Fruit fly (Drosophila melanogaster) whole organism, embryonic: ENCODE results near the gene CG3104.

Source experiments
- Antp ChIP-seq: fragments of 200-800 bp; sonication (Bioruptor generic); optimal IDR thresholded peaks from 3 replicates; lab custom pipeline; 2016; ENCODE audit warnings: missing biosample characterization, missing genetic modification characterization
- CG10267 ChIP-seq: fragments of 200-800 bp; sonication (Bioruptor generic); optimal IDR thresholded peaks from 2 replicates; lab custom pipeline; 2018; ENCODE audit warnings: missing biosample characterization, mild to moderate bottlenecking, missing genetic modification characterization, moderate library complexity
- CG12744 ChIP-seq: fragments of 200-800 bp; sonication (Bioruptor generic); optimal IDR thresholded peaks from 2 replicates; lab custom pipeline; 2016; ENCODE audit warnings: missing biosample characterization, missing genetic modification characterization
- CG14014 ChIP-seq: fragments of 200-800 bp; sonication (Bioruptor generic); IDR thresholded peaks from 2 replicates; pipeline ENCODE4 v1.3.6; 2022; ENCODE audit warnings: missing biosample characterization, missing genetic modification characterization
- CG15269 ChIP-seq: fragments of 200-800 bp; sonication (Bioruptor generic); optimal IDR thresholded peaks from 2 replicates; lab custom pipeline; 2018; ENCODE audit warnings: missing biosample characterization, mild to moderate bottlenecking, missing genetic modification characterization, moderate library complexity
- CG15696 ChIP-seq: fragments of 200-800 bp; sonication (Bioruptor generic); optimal IDR thresholded peaks from 2 replicates; lab custom pipeline; 2019; ENCODE audit warnings: missing biosample characterization, mild to moderate bottlenecking, missing genetic modification characterization, moderate library complexity
- CG17328 ChIP-seq: fragments of 200-800 bp; sonication (Bioruptor generic); IDR thresholded peaks from 2 replicates; pipeline ENCODE4 v1.3.6; 2022; ENCODE audit warnings: missing biosample characterization, missing genetic modification characterization
- CG18011 ChIP-seq: fragments of 200-800 bp; sonication (Bioruptor generic); optimal IDR thresholded peaks from 2 replicates; lab custom pipeline; 2017; ENCODE audit warnings: missing biosample characterization, missing genetic modification characterization, mild to moderate bottlenecking, moderate library complexity, missing genotype
- CG3163 ChIP-seq: fragments of 200-800 bp; sonication (Bioruptor generic); optimal IDR thresholded peaks from 3 replicates; lab custom pipeline; 2016; ENCODE audit warnings: missing biosample characterization, missing genetic modification characterization
- CG33557 ChIP-seq: fragments of 200-800 bp; sonication (Bioruptor generic); optimal IDR thresholded peaks from 2 replicates; lab custom pipeline; 2019; ENCODE audit warnings: missing biosample characterization, mild to moderate bottlenecking, missing genetic modification characterization, moderate library complexity
- CG43689 ChIP-seq: fragments of 200-800 bp; sonication (Bioruptor generic); IDR thresholded peaks from 2 replicates; pipeline ENCODE4 v1.3.6; 2022; ENCODE audit warnings: missing biosample characterization, missing genetic modification characterization
- CG4820 ChIP-seq: fragments of 200-800 bp; sonication (Bioruptor generic); optimal IDR thresholded peaks from 3 replicates; lab custom pipeline; 2016; ENCODE audit warnings: missing biosample characterization, missing genetic modification characterization
- CG6272 ChIP-seq: fragments of 200-800 bp; sonication (Bioruptor generic); IDR thresholded peaks from 2 replicates; pipeline ENCODE4 v1.3.6; 2022; ENCODE audit warnings: missing biosample characterization, missing genetic modification characterization
- CG6854 ChIP-seq: fragments of 200-800 bp; sonication (Bioruptor generic); optimal IDR thresholded peaks from 3 replicates; lab custom pipeline; 2017; ENCODE audit warnings: missing biosample characterization, mild to moderate bottlenecking, missing genetic modification characterization
- CG8478 ChIP-seq: fragments of >200 bp; optimal IDR thresholded peaks from 2 replicates; lab custom pipeline; 2018
- Dbx ChIP-seq: fragments of 200-800 bp; sonication (Bioruptor generic); IDR thresholded peaks from 3 replicates; pipeline ENCODE4 v1.3.6; 2022; ENCODE audit warnings: missing biosample characterization, missing genetic modification characterization
- Dip3 ChIP-seq: fragments of 200-800 bp; sonication (Bioruptor generic); optimal IDR thresholded peaks from 3 replicates; lab custom pipeline; 2016; ENCODE audit warnings: missing biosample characterization, missing genetic modification characterization
- Drgx ChIP-seq: fragments of 200-800 bp; sonication (Bioruptor generic); IDR thresholded peaks from 2 replicates; pipeline ENCODE4 v1.3.6; 2022; ENCODE audit warnings: missing biosample characterization, missing genetic modification characterization
- Gug ChIP-seq: fragments of 200-800 bp; sonication (Bioruptor generic); IDR thresholded peaks from 4 replicates; pipeline ENCODE4 v1.3.6; 2022; ENCODE audit warnings: missing biosample characterization, missing genetic modification characterization
- Hmx ChIP-seq: fragments of 200-800 bp; sonication (Bioruptor generic); optimal IDR thresholded peaks from 2 replicates; lab custom pipeline; 2016; ENCODE audit warnings: missing biosample characterization, missing genetic modification characterization
- Lhr ChIP-seq: fragments of 200-800 bp; sonication (Bioruptor generic); optimal IDR thresholded peaks from 3 replicates; lab custom pipeline; 2017; ENCODE audit warnings: mild to moderate bottlenecking, missing biosample characterization, missing genetic modification reagents, missing genetic modification characterization
- Max ChIP-seq: fragments of 200-800 bp; sonication (Bioruptor generic); optimal IDR thresholded peaks from 2 replicates; lab custom pipeline; 2016; ENCODE audit warnings: missing biosample characterization, mild to moderate bottlenecking, missing genetic modification characterization
- Med ChIP-seq: fragments of 200-800 bp; sonication (Bioruptor generic); peaks from one replicate; lab custom pipeline; 2016; ENCODE audit warnings: missing biosample characterization, missing genetic modification characterization, mild to moderate bottlenecking, inconsistent platforms, moderate library complexity
- Mes4 ChIP-seq: fragments of 200-800 bp; sonication (Bioruptor generic); optimal IDR thresholded peaks from 2 replicates; lab custom pipeline; 2016; ENCODE audit warnings: missing biosample characterization, missing genetic modification characterization
- NC2α ChIP-seq: fragments of 200-800 bp; sonication (Bioruptor generic); optimal IDR thresholded peaks from 2 replicates; lab custom pipeline; 2016; ENCODE audit warnings: missing biosample characterization, missing genetic modification characterization
- NFAT ChIP-seq: fragments of 200-800 bp; sonication (Bioruptor generic); IDR thresholded peaks from 2 replicates; pipeline ENCODE4 v1.3.6; 2022; ENCODE audit warnings: missing biosample characterization, missing genetic modification characterization
- Nf-YB ChIP-seq: fragments of 200-800 bp; sonication (Bioruptor generic); optimal IDR thresholded peaks from 3 replicates; lab custom pipeline; 2019; ENCODE audit warnings: missing biosample characterization, mild to moderate bottlenecking, missing genetic modification characterization, moderate library complexity
- Sin3A ChIP-seq: fragments of >200 bp; optimal IDR thresholded peaks from 2 replicates; lab custom pipeline; 2018
- abd-A ChIP-seq: fragments of 200-800 bp; sonication (Bioruptor generic); optimal IDR thresholded peaks from 3 replicates; lab custom pipeline; 2019; ENCODE audit warnings: missing biosample characterization, mild to moderate bottlenecking, missing genetic modification characterization, moderate library complexity
- bab2 ChIP-seq: fragments of 200-800 bp; sonication (Bioruptor generic); optimal IDR thresholded peaks from 2 replicates; lab custom pipeline; 2016; ENCODE audit warnings: missing biosample characterization, missing genetic modification characterization
- cad ChIP-seq: fragments of >200 bp; optimal IDR thresholded peaks from 2 replicates; lab custom pipeline; 2017; ENCODE audit warnings: missing biosample characterization, missing genetic modification characterization
- cas ChIP-seq: fragments of 200-800 bp; sonication (Bioruptor generic); IDR thresholded peaks from 2 replicates; pipeline ENCODE4 v1.3.6; 2022; ENCODE audit warnings: missing biosample characterization, missing genetic modification characterization
- cg ChIP-seq: fragments of 200-800 bp; sonication (Bioruptor generic); optimal IDR thresholded peaks from 3 replicates; lab custom pipeline; 2019; ENCODE audit warnings: missing biosample characterization, mild to moderate bottlenecking, missing genetic modification characterization, moderate library complexity
- chif ChIP-seq, 2 experiments: fragments of 200-800 bp; sonication (Bioruptor generic); optimal IDR thresholded peaks; 3 replicates each; lab custom pipeline; 2016; ENCODE audit warnings: missing biosample characterization in 2 of 2, missing genetic modification characterization in 2 of 2
- chinmo ChIP-seq: fragments of 200-800 bp; sonication (Bioruptor generic); IDR thresholded peaks from 4 replicates; pipeline ENCODE4 v1.3.6; 2022; ENCODE audit warnings: missing biosample characterization, missing genetic modification characterization; ENCODE audit not compliant: partially characterized antibody
- ci ChIP-seq: fragments of 200-800 bp; sonication (Bioruptor generic); IDR thresholded peaks from 3 replicates; pipeline ENCODE4 v1.3.6; 2022; ENCODE audit warnings: missing biosample characterization, missing genetic modification characterization
- crc ChIP-seq: fragments of 200-800 bp; sonication (Bioruptor generic); optimal IDR thresholded peaks from 2 replicates; lab custom pipeline; 2016; ENCODE audit warnings: missing biosample characterization, missing genetic modification characterization
- dm ChIP-seq: fragments of 200-800 bp; sonication (Bioruptor generic); optimal IDR thresholded peaks from 3 replicates; lab custom pipeline; 2016; ENCODE audit warnings: missing biosample characterization, missing genetic modification characterization
- eve ChIP-seq, 2 experiments: fragments of >200 bp; optimal IDR thresholded peaks; 2 replicates each; lab custom pipeline; 2017; ENCODE audit warnings: missing biosample characterization in 2 of 2, missing genetic modification characterization in 2 of 2
- knrl ChIP-seq: fragments of 200-800 bp; sonication (Bioruptor generic); IDR thresholded peaks from 3 replicates; pipeline ENCODE4 v1.3.6; 2022; ENCODE audit warnings: missing biosample characterization, missing genetic modification characterization; ENCODE audit not compliant: partially characterized antibody
- lab ChIP-seq: fragments of 200-800 bp; sonication (Bioruptor generic); optimal IDR thresholded peaks from 3 replicates; lab custom pipeline; 2017; ENCODE audit warnings: missing biosample characterization, missing genetic modification characterization, mild to moderate bottlenecking, moderate library complexity, missing genetic modification reagents
- org-1 ChIP-seq: fragments of 200-800 bp; sonication (Bioruptor generic); optimal IDR thresholded peaks from 2 replicates; lab custom pipeline; 2017; ENCODE audit warnings: missing biosample characterization, missing genetic modification characterization
- prd ChIP-seq, 3 experiments: fragments of >200 bp in 2 of 3; fragments of 200-800 bp in 1 of 3; sonication (Bioruptor generic) in 1 of 3; optimal IDR thresholded peaks in 2 of 3; IDR thresholded peaks in 1 of 3; 2 replicates in 2 of 3; 3 replicates in 1 of 3; pipeline versions ENCODE4 v1.3.6 to Lab custom; 2017 to 2022; ENCODE audit warnings: missing biosample characterization in 1 of 3, missing genetic modification characterization in 1 of 3
- pum ChIP-seq: fragments of 200-800 bp; sonication (Bioruptor generic); optimal IDR thresholded peaks from 2 replicates; lab custom pipeline; 2016; ENCODE audit warnings: missing biosample characterization, missing genetic modification characterization
- shn ChIP-seq: fragments of 200-800 bp; sonication (Bioruptor generic); optimal IDR thresholded peaks from 3 replicates; lab custom pipeline; 2016; ENCODE audit warnings: missing biosample characterization, missing genetic modification characterization
- slbo ChIP-seq: fragments of 200-800 bp; sonication (Bioruptor generic); IDR thresholded peaks from 2 replicates; pipeline ENCODE4 v1.3.6; 2022; ENCODE audit warnings: missing biosample characterization, missing genetic modification characterization
- stwl ChIP-seq: fragments of 200-800 bp; sonication (Bioruptor generic); optimal IDR thresholded peaks from 3 replicates; lab custom pipeline; 2018; ENCODE audit warnings: missing biosample characterization, mild to moderate bottlenecking, missing genetic modification characterization, moderate library complexity
- tin ChIP-seq: fragments of 200-800 bp; sonication (Bioruptor generic); optimal IDR thresholded peaks from 3 replicates; lab custom pipeline; 2016; ENCODE audit warnings: missing biosample characterization, missing genetic modification characterization
- trem ChIP-seq: fragments of 200-800 bp; optimal IDR thresholded peaks from 3 replicates; lab custom pipeline; 2019; ENCODE audit warnings: missing biosample characterization, mild to moderate bottlenecking, missing genetic modification characterization, moderate library complexity
- trh ChIP-seq: fragments of 200-800 bp; sonication (Bioruptor generic); optimal IDR thresholded peaks from 2 replicates; lab custom pipeline; 2016; ENCODE audit warnings: missing biosample characterization, missing genetic modification characterization

CG3104 gene

dm6 chr2L:2884683-2885502 lies 29.3 kb upstream of the CG3104 start (continued):
- TF ChIP-seq CG17328 (GFP tag; lab: Robert Waterston, UW) (peak; percentile 28; the same call in 1 of the 2 replicates), CG8478 (no peak), cg (GFP tag; lab: Kevin White, UChicago) (peak; percentile 69), Dip3 (no peak), Drgx (peak; percentile 49), Sin3A (lab: Kevin White, UChicago) (no peak), CG12744 (GFP tag; lab: Kevin White, UChicago) (no peak), ci (GFP tag; lab: Robert Waterston, UW) (peak; percentile 86), Lhr (GFP tag; lab: Kevin White, UChicago) (peak; percentile 65), CG15696 (peak; percentile 11), CG43689 (no peak), CG6854 (GFP tag; lab: Kevin White, UChicago) (peak; percentile 54), CG33557 (peak; percentile 19), stwl (tag; lab: Kevin White, UChicago) (peak; percentile 80), NC2α (GFP tag; lab: Kevin White, UChicago) (peak; percentile 50), dm (GFP tag; lab: Kevin White, UChicago) (peak; percentile 45), CG15269 (peak; percentile 57), trh (no peak), chif (GFP tag; optimal IDR thresholded peaks at IDR 0.05; lab: Kevin White, UChicago) (no peak), abd-A (peak; percentile 91), Nf-YB (GFP tag; lab: Kevin White, UChicago) (no peak), knrl (GFP tag; lab: Robert Waterston, UW) (no peak), NFAT (GFP tag; lab: Robert Waterston, UW) (peak; percentile 73), cad (no peak), eve (GFP tag; optimal IDR thresholded peaks at IDR 0.05; lab: Kevin White, UChicago) (no peak), CG14014 (GFP tag; lab: Robert Waterston, UW) (peak; percentile 63), shn (GFP tag; lab: Kevin White, UChicago) (peak; percentile 35), lab (GFP tag; lab: Kevin White, UChicago) (peak; percentile 60), Med (GFP tag; lab: Kevin White, UChicago) (peak; percentile 96), slbo (GFP tag; lab: Robert Waterston, UW) (peak; percentile 58), cas (GFP tag; lab: Robert Waterston, UW) (0 out of 2 replicates have a peak, but pooled peaks have one; percentile 15), CG18011 (GFP tag; lab: Kevin White, UChicago) (no peak), Dbx (peak; percentile 69), trem (tag; lab: Kevin White, UChicago) (peak; percentile 34), bab2 (no peak), CG6272 (peak; percentile 47), crc (no peak), CG4820 (no peak), CG3163 (peak; percentile 8), Gug (GFP tag; lab: Robert Waterston, UW) (peak; percentile 54; the same call in 2 of the 4 replicates), tin (GFP tag; lab: Kevin White, UChicago) (peak; percentile 10), prd (optimal IDR thresholded peaks at IDR 0.05; lab: Kevin White, UChicago) (no peak), prd (GFP tag; IDR thresholded peaks at IDR 0.05; lab: Robert Waterston, UW) (peak; percentile 53), pum (GFP tag; lab: Kevin White, UChicago) (no peak), org-1 (peak; percentile 2), Max (GFP tag; lab: Kevin White, UChicago) (no peak), Mes4 (GFP tag; lab: Kevin White, UChicago) (peak; percentile 45), CG10267 (no peak), chinmo (GFP tag; lab: Robert Waterston, UW) (peak; percentile 87; the same call in 3 of the 4 replicates), Antp (peak; percentile 13), Hmx (GFP tag; lab: Kevin White, UChicago) (no peak)
